Fruit fly (Drosophila melanogaster) whole organism, embryonic: Measurements from ENCODE around the gene CG14282.

ENCODE experiments used
- Blimp-1 ChIP-seq: fragments of 200-800 bp; sonication (Bioruptor generic); optimal IDR thresholded peaks from 3 replicates; lab custom pipeline; 2018; ENCODE audit warnings: missing biosample characterization, missing genetic modification characterization, mild to moderate bottlenecking, moderate library complexity, missing genetic modification reagents
- C15 ChIP-seq: fragments of 200-800 bp; sonication (Bioruptor generic); IDR thresholded peaks from 3 replicates; pipeline ENCODE4 v1.3.6; 2022; ENCODE audit warnings: missing biosample characterization, missing genetic modification characterization
- CG12104 ChIP-seq: fragments of 200-800 bp; sonication (Bioruptor generic); optimal IDR thresholded peaks from 3 replicates; lab custom pipeline; 2016; ENCODE audit warnings: missing biosample characterization, missing genetic modification characterization
- CG12942 ChIP-seq: fragments of 200-800 bp; sonication (Bioruptor generic); optimal IDR thresholded peaks from 3 replicates; lab custom pipeline; 2016; ENCODE audit warnings: missing biosample characterization, missing genetic modification characterization
- CG15479 ChIP-seq: fragments of 200-800 bp; sonication (Bioruptor generic); optimal IDR thresholded peaks from 3 replicates; lab custom pipeline; 2019; ENCODE audit warnings: missing biosample characterization, mild to moderate bottlenecking, missing genetic modification characterization, moderate library complexity
- CG15514 ChIP-seq: fragments of 200-800 bp; sonication (Bioruptor generic); optimal IDR thresholded peaks from 3 replicates; lab custom pipeline; 2017; ENCODE audit warnings: missing biosample characterization, missing genetic modification characterization, mild to moderate bottlenecking, moderate library complexity, missing genetic modification reagents
- CG1603 ChIP-seq: fragments of 200-800 bp; sonication (Bioruptor generic); optimal IDR thresholded peaks from 2 replicates; lab custom pipeline; 2019; ENCODE audit warnings: missing biosample characterization, mild to moderate bottlenecking, missing genetic modification characterization, moderate library complexity
- CG30403 ChIP-seq: fragments of 200-800 bp; sonication (Bioruptor generic); optimal IDR thresholded peaks from 3 replicates; lab custom pipeline; 2016; ENCODE audit warnings: missing biosample characterization, missing genetic modification characterization
- CG3281 ChIP-seq: fragments of 200-800 bp; sonication (Bioruptor generic); optimal IDR thresholded peaks from 3 replicates; lab custom pipeline; 2017; ENCODE audit warnings: missing biosample characterization, mild to moderate bottlenecking, missing genetic modification characterization
- CG4617 ChIP-seq: fragments of 200-800 bp; sonication (Bioruptor generic); optimal IDR thresholded peaks from 3 replicates; lab custom pipeline; 2016; ENCODE audit warnings: missing biosample characterization, missing genetic modification characterization, borderline replicate concordance
- CG5245 ChIP-seq: fragments of 200-800 bp; sonication (Bioruptor generic); optimal IDR thresholded peaks from 3 replicates; lab custom pipeline; 2016; ENCODE audit warnings: missing biosample characterization, missing genetic modification characterization
- CG6765 ChIP-seq: fragments of 200-800 bp; sonication (Bioruptor generic); optimal IDR thresholded peaks from 3 replicates; lab custom pipeline; 2017; ENCODE audit warnings: missing biosample characterization, mild to moderate bottlenecking, missing genetic modification characterization
- CG6854 ChIP-seq: fragments of 200-800 bp; sonication (Bioruptor generic); optimal IDR thresholded peaks from 3 replicates; lab custom pipeline; 2017; ENCODE audit warnings: missing biosample characterization, mild to moderate bottlenecking, missing genetic modification characterization
- CG7928 ChIP-seq: fragments of 200-800 bp; sonication (Bioruptor generic); optimal IDR thresholded peaks from 2 replicates; lab custom pipeline; 2017; ENCODE audit warnings: missing biosample characterization, mild to moderate bottlenecking, missing genetic modification characterization
- CG8359 ChIP-seq: fragments of 200-800 bp; sonication (Bioruptor generic); optimal IDR thresholded peaks from 2 replicates; lab custom pipeline; 2017; ENCODE audit warnings: missing biosample characterization, mild to moderate bottlenecking, missing genetic modification characterization, borderline replicate concordance
- CG8944 ChIP-seq: fragments of 200-800 bp; sonication (Bioruptor generic); optimal IDR thresholded peaks from 3 replicates; lab custom pipeline; 2016; ENCODE audit warnings: missing biosample characterization, missing genetic modification characterization
- CHES-1-like ChIP-seq: fragments of 200-800 bp; sonication (Bioruptor generic); optimal IDR thresholded peaks from 2 replicates; lab custom pipeline; 2016; ENCODE audit warnings: missing biosample characterization, missing genetic modification characterization
- Camta ChIP-seq: fragments of 200-800 bp; sonication (Bioruptor generic); optimal IDR thresholded peaks from 2 replicates; lab custom pipeline; 2016; ENCODE audit warnings: missing biosample characterization, missing genetic modification characterization
- Deaf1 ChIP-seq: fragments of 200-800 bp; optimal IDR thresholded peaks from 3 replicates; lab custom pipeline; 2019; ENCODE audit warnings: missing biosample characterization, mild to moderate bottlenecking, missing genetic modification characterization, moderate library complexity
- E2f1 ChIP-seq: fragments of 200-800 bp; sonication (Bioruptor generic); IDR thresholded peaks from 2 replicates; pipeline ENCODE4 v1.3.6; 2022; ENCODE audit warnings: missing biosample characterization, missing genetic modification characterization
- Fer3 ChIP-seq: fragments of 200-800 bp; sonication (Bioruptor generic); optimal IDR thresholded peaks from 2 replicates; lab custom pipeline; 2018; ENCODE audit warnings: missing biosample characterization, mild to moderate bottlenecking, missing genetic modification characterization, moderate library complexity
- Gsc ChIP-seq: fragments of 200-800 bp; sonication (Bioruptor generic); IDR thresholded peaks from 2 replicates; pipeline ENCODE4 v1.3.6; 2022; ENCODE audit warnings: missing biosample characterization, missing genetic modification characterization
- HLHmδ ChIP-seq: fragments of 200-800 bp; sonication (Bioruptor generic); optimal IDR thresholded peaks from 2 replicates; lab custom pipeline; 2018; ENCODE audit warnings: missing biosample characterization, mild to moderate bottlenecking, missing genetic modification characterization, moderate library complexity
- Mes4 ChIP-seq: fragments of 200-800 bp; sonication (Bioruptor generic); optimal IDR thresholded peaks from 2 replicates; lab custom pipeline; 2016; ENCODE audit warnings: missing biosample characterization, missing genetic modification characterization
- Nf-YC ChIP-seq: fragments of 200-800 bp; optimal IDR thresholded peaks from 3 replicates; lab custom pipeline; 2019; ENCODE audit warnings: missing biosample characterization, mild to moderate bottlenecking, missing genetic modification characterization, moderate library complexity
- Poxn ChIP-seq: fragments of 200-800 bp; sonication (Bioruptor generic); IDR thresholded peaks from 2 replicates; pipeline ENCODE4 v1.3.6; 2022; ENCODE audit warnings: missing biosample characterization, missing genetic modification characterization
- Rx ChIP-seq: fragments of 200-800 bp; sonication (Bioruptor generic); IDR thresholded peaks from 2 replicates; pipeline ENCODE4 v1.3.6; 2022; ENCODE audit warnings: missing biosample characterization, missing genetic modification characterization
- al ChIP-seq: fragments of 200-800 bp; sonication (Bioruptor generic); IDR thresholded peaks from 2 replicates; pipeline ENCODE4 v1.3.6; 2022; ENCODE audit warnings: missing biosample characterization, missing genetic modification characterization
- aop ChIP-seq: fragments of 200-800 bp; sonication (Bioruptor generic); IDR thresholded peaks from 2 replicates; pipeline ENCODE4 v1.3.6; 2022; ENCODE audit warnings: missing biosample characterization, missing genetic modification characterization
- ase ChIP-seq: fragments of 200-800 bp; sonication (Bioruptor generic); IDR thresholded peaks from 3 replicates; pipeline ENCODE4 v1.3.6; 2022; ENCODE audit warnings: missing biosample characterization, missing genetic modification characterization
- btn ChIP-seq: fragments of 200-800 bp; sonication (Bioruptor generic); optimal IDR thresholded peaks from 2 replicates; lab custom pipeline; 2016; ENCODE audit warnings: missing biosample characterization, missing genetic modification characterization
- chif ChIP-seq, 2 experiments: fragments of 200-800 bp; sonication (Bioruptor generic); optimal IDR thresholded peaks; 3 replicates each; lab custom pipeline; 2016; ENCODE audit warnings: missing biosample characterization in 2 of 2, missing genetic modification characterization in 2 of 2
- chinmo ChIP-seq: fragments of 200-800 bp; sonication (Bioruptor generic); IDR thresholded peaks from 4 replicates; pipeline ENCODE4 v1.3.6; 2022; ENCODE audit warnings: missing biosample characterization, missing genetic modification characterization; ENCODE audit not compliant: partially characterized antibody
- crp ChIP-seq, 2 experiments: fragments of 200-800 bp; sonication (Bioruptor generic); optimal IDR thresholded peaks; 2 replicates in 1 of 2; 3 replicates in 1 of 2; lab custom pipeline; 2017; ENCODE audit warnings: missing biosample characterization in 2 of 2, missing genetic modification characterization in 2 of 2, mild to moderate bottlenecking in 1 of 2, moderate library complexity in 1 of 2
- fd102C ChIP-seq: fragments of 200-800 bp; sonication (Bioruptor generic); optimal IDR thresholded peaks from 2 replicates; lab custom pipeline; 2018; ENCODE audit warnings: missing biosample characterization, mild to moderate bottlenecking, missing genetic modification characterization, moderate library complexity
- jumu ChIP-seq: fragments of 200-800 bp; sonication (Bioruptor generic); optimal IDR thresholded peaks from 3 replicates; lab custom pipeline; 2016; ENCODE audit warnings: missing biosample characterization, missing genetic modification characterization
- kay ChIP-seq: fragments of 200-800 bp; sonication (Bioruptor generic); optimal IDR thresholded peaks from 2 replicates; lab custom pipeline; 2016; ENCODE audit warnings: missing biosample characterization, missing genetic modification characterization
- lbe ChIP-seq: fragments of 200-800 bp; sonication (Bioruptor generic); optimal IDR thresholded peaks from 2 replicates; lab custom pipeline; 2016; ENCODE audit warnings: missing biosample characterization, mild to moderate bottlenecking, missing genetic modification characterization
- lmd ChIP-seq: fragments of 200-800 bp; sonication (Bioruptor generic); IDR thresholded peaks from 2 replicates; pipeline ENCODE4 v1.3.6; 2022; ENCODE audit warnings: missing biosample characterization, missing genetic modification characterization
- nmo ChIP-seq: fragments of 200-800 bp; sonication (Bioruptor generic); optimal IDR thresholded peaks from 2 replicates; lab custom pipeline; 2018; ENCODE audit warnings: missing biosample characterization, mild to moderate bottlenecking, missing genetic modification characterization, moderate library complexity
- oc ChIP-seq: fragments of 200-800 bp; sonication (Bioruptor generic); optimal IDR thresholded peaks from 2 replicates; lab custom pipeline; 2018; ENCODE audit warnings: missing biosample characterization, mild to moderate bottlenecking, missing genetic modification characterization, moderate library complexity
- onecut ChIP-seq: fragments of 200-800 bp; sonication (Bioruptor generic); IDR thresholded peaks from 2 replicates; pipeline ENCODE4 v1.3.6; 2022; ENCODE audit warnings: missing biosample characterization, missing genetic modification characterization
- psq ChIP-seq: fragments of 200-800 bp; sonication (Bioruptor generic); optimal IDR thresholded peaks from 2 replicates; lab custom pipeline; 2017; ENCODE audit warnings: missing biosample characterization, missing genetic modification characterization
- rib ChIP-seq: fragments of 200-800 bp; sonication (Bioruptor generic); IDR thresholded peaks from 2 replicates; pipeline ENCODE4 v1.3.6; 2022; ENCODE audit warnings: missing biosample characterization, missing genetic modification characterization
- sna ChIP-seq: fragments of 200-800 bp; sonication (Bioruptor generic); IDR thresholded peaks from 2 replicates; pipeline ENCODE4 v1.3.6; 2022; ENCODE audit warnings: missing biosample characterization, missing genetic modification characterization; ENCODE audit not compliant: partially characterized antibody
- so ChIP-seq: fragments of 200-800 bp; sonication (Bioruptor generic); IDR thresholded peaks from 3 replicates; pipeline ENCODE4 v1.3.6; 2022; ENCODE audit warnings: missing biosample characterization, missing genetic modification characterization
- ssp ChIP-seq: fragments of 200-800 bp; sonication (Bioruptor generic); IDR thresholded peaks from 2 replicates; pipeline ENCODE4 v1.3.6; 2022; ENCODE audit warnings: missing biosample characterization, missing genetic modification characterization
- trem ChIP-seq: fragments of 200-800 bp; optimal IDR thresholded peaks from 3 replicates; lab custom pipeline; 2019; ENCODE audit warnings: missing biosample characterization, mild to moderate bottlenecking, missing genetic modification characterization, moderate library complexity
- wor ChIP-seq: fragments of 200-800 bp; sonication (Bioruptor generic); IDR thresholded peaks from 2 replicates; pipeline ENCODE4 v1.3.6; 2022; ENCODE audit warnings: missing biosample characterization, missing genetic modification characterization

Gene CG14282

DNA sequence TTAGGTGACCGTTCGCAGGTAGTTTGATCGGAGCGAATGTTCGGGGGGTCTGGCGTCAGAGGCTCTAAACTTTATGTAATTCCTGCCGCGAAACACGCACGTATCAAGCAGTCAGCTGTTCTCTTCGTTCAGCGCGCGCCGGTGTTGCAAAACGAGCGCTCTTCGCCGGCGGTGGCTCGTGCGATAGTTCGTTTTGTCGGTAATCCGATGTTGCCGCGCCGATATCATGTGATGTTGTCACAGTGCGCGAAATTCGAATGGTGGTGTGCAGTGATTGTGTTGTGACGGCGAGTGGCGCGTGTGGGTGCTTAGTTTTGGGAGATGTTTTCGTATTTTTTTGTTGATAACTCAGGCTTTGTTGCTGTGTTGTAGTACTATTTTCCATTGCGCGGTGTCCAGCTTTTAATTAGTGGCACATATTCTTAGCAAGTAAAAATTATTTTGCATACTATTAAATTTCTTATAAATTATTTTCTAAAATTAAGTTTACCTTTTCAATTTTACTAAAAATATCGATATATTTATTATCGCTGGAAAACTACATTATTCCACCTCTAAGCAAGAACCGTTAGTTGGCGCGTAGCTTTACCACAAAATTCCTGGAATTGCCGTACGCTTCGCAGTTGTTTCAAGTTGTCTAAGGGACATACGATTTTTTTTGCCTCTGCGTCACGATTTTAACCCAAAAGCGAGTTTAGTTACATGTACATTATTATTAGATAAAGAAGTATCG lies 20.0 kb upstream of the CG14282 start, which contains the start of gene nanos (continued):
- peak; percentile 79 to 99 for TF ChIP-seq crp (GFP tag; optimal IDR thresholded peaks at IDR 0.05; lab: Kevin White, UChicago)
- peak; percentile 98 for TF ChIP-seq sna (GFP tag; lab: Robert Waterston, UW)
- TF ChIP-seq CG8944 (GFP tag; lab: Kevin White, UChicago), result peak; percentile 56
- TF ChIP-seq CG7928 (GFP tag; lab: Kevin White, UChicago), result peak; percentile 45
- TF ChIP-seq btn, result no peak
- TF ChIP-seq Fer3 (tag; lab: Kevin White, UChicago), result peak; percentile 50
- no peak for TF ChIP-seq Gsc (GFP tag; lab: Robert Waterston, UW)
- TF ChIP-seq onecut, result no peak
- TF ChIP-seq al (GFP tag; lab: Robert Waterston, UW), result peak; percentile 58
- no peak for TF ChIP-seq CG15479 (GFP tag; lab: Kevin White, UChicago)
- no peak for TF ChIP-seq ase (GFP tag; lab: Robert Waterston, UW)
- peak; percentile 48 for TF ChIP-seq CG4617 (GFP tag; lab: Kevin White, UChicago)
- peak; percentile 52 for TF ChIP-seq trem (tag; lab: Kevin White, UChicago)
- peak; percentile 94 for TF ChIP-seq CG15514 (GFP tag; lab: Kevin White, UChicago)
- peak; percentile 56 for TF ChIP-seq Nf-YC (tag; lab: Kevin White, UChicago)
- peak; percentile 29 for TF ChIP-seq HLHmδ (GFP tag; lab: Kevin White, UChicago)
- TF ChIP-seq CG8359 (GFP tag; lab: Kevin White, UChicago), result no peak
- TF ChIP-seq Mes4, result peak; percentile 52
- peak; percentile 13 for TF ChIP-seq lbe
- TF ChIP-seq Rx (GFP tag; lab: Robert Waterston, UW), result peak; percentile 42; the same call in 1 of the 2 replicates
- no peak for TF ChIP-seq CG6765
- TF ChIP-seq kay, result no peak
- TF ChIP-seq CG5245 (GFP tag; lab: Kevin White, UChicago), result no peak
- peak; percentile 62 for TF ChIP-seq ssp (GFP tag; lab: Robert Waterston, UW)
- peak; percentile 57 for TF ChIP-seq CG30403 (GFP tag; lab: Kevin White, UChicago)
- 0 out of 2 replicates have a peak, but pooled peaks have one; percentile 53 for TF ChIP-seq rib (GFP tag; lab: Robert Waterston, UW)
- peak; percentile 68 for TF ChIP-seq jumu
- TF ChIP-seq Deaf1 (tag; lab: Kevin White, UChicago), result peak; percentile 15
- peak; percentile 83 for TF ChIP-seq CG1603 (tag; lab: Kevin White, UChicago)
- TF ChIP-seq CG12942 (GFP tag; lab: Kevin White, UChicago), result peak; percentile 58
- TF ChIP-seq oc (tag; lab: Kevin White, UChicago), result peak; percentile 66
- 0 out of 3 replicates have a peak, but pooled peaks have one; percentile 11 for TF ChIP-seq so (GFP tag; lab: Robert Waterston, UW)
- TF ChIP-seq C15 (GFP tag; lab: Robert Waterston, UW), result no peak
- peak; percentile 97 for TF ChIP-seq chinmo
- TF ChIP-seq aop (GFP tag; lab: Robert Waterston, UW), result no peak
- TF ChIP-seq psq, result no peak
- TF ChIP-seq CG12104, result peak; percentile 53
- TF ChIP-seq wor (GFP tag; lab: Robert Waterston, UW), result no peak
- peak; percentile 28 for TF ChIP-seq Camta (GFP tag; lab: Kevin White, UChicago)
- TF ChIP-seq chif (GFP tag; optimal IDR thresholded peaks at IDR 0.05; lab: Kevin White, UChicago), result peak; percentile 29 to 33
- TF ChIP-seq CG3281 (GFP tag; lab: Kevin White, UChicago), result peak; percentile 33
- peak; percentile 67 for TF ChIP-seq lmd (GFP tag; lab: Robert Waterston, UW)
- no peak; the same call in 1 of the 2 replicates for TF ChIP-seq Poxn (GFP tag; lab: Robert Waterston, UW)
- TF ChIP-seq CHES-1-like, result peak; percentile 76
- TF ChIP-seq fd102C (GFP tag; lab: Kevin White, UChicago), result no peak
- TF ChIP-seq E2f1 (GFP tag; lab: Robert Waterston, UW), result peak; percentile 83
- peak; percentile 6 for TF ChIP-seq Blimp-1
- no peak for TF ChIP-seq CG6854 (GFP tag; lab: Kevin White, UChicago)
- peak; percentile 63 for TF ChIP-seq nmo (GFP tag; lab: Kevin White, UChicago)
